Worm (Caenorhabditis elegans) whole organism, young adult: ENCODE results near the gene srx-73.

Experiments
- C17E4.6 ChIP-seq: fragments of 200-800 bp; sonication (Bioruptor generic); IDR thresholded peaks from 2 replicates; pipeline ENCODE4 v1.3.6; 2022; ENCODE audit warnings: missing genetic modification reagents, missing genetic modification characterization, missing compliant biosample characterization
- D2030.7 ChIP-seq: fragments of 200-800 bp; sonication (Bioruptor generic); IDR thresholded peaks from 2 replicates; pipeline ENCODE4 v1.3.6; 2022; ENCODE audit warnings: missing genetic modification reagents, missing genetic modification characterization, missing compliant biosample characterization
- F33H1.4 ChIP-seq: fragments of 200-800 bp; sonication (Bioruptor generic); IDR thresholded peaks from 2 replicates; pipeline ENCODE4 v1.3.6; 2022; ENCODE audit warnings: missing genetic modification reagents, missing genetic modification characterization, missing compliant biosample characterization
- F37B4.10 ChIP-seq: fragments of 200-800 bp; sonication (Bioruptor generic); IDR thresholded peaks from 2 replicates; pipeline ENCODE4 v1.3.6; 2022; ENCODE audit warnings: missing genetic modification characterization, missing compliant biosample characterization
- ZK185.1 ChIP-seq: sonication (generic microtip); optimal IDR thresholded peaks from 2 replicates; lab custom pipeline; 2016; ENCODE audit warnings: mild to moderate bottlenecking, missing genetic modification characterization, missing compliant biosample characterization; ENCODE audit not compliant: poor library complexity, severe bottlenecking
- akir-1 ChIP-seq: fragments of 200-800 bp; sonication (Bioruptor generic); optimal IDR thresholded peaks from 2 replicates; lab custom pipeline; 2018; ENCODE audit warnings: mild to moderate bottlenecking, missing genetic modification characterization, moderate library complexity, missing compliant biosample characterization
- aptf-2 ChIP-seq: fragments of 200-800 bp; sonication (Bioruptor generic); conservative IDR thresholded peaks from 2 replicates; pipeline ENCODE4 v1.3.6; 2022; ENCODE audit warnings: missing genetic modification reagents, missing genetic modification characterization, missing compliant biosample characterization
- bed-2 ChIP-seq: fragments of 200-800 bp; sonication (Bioruptor generic); IDR thresholded peaks from 2 replicates; pipeline ENCODE4 v1.3.6; 2022; ENCODE audit warnings: missing genetic modification reagents, missing genetic modification characterization, missing compliant biosample characterization
- ceh-58 ChIP-seq: fragments of 200-800 bp; sonication (Bioruptor generic); IDR thresholded peaks from 2 replicates; pipeline ENCODE4 v1.3.6; 2022; ENCODE audit warnings: missing genetic modification characterization, missing compliant biosample characterization
- ceh-79 ChIP-seq: sonication (generic microtip); optimal IDR thresholded peaks from 2 replicates; lab custom pipeline; 2017; ENCODE audit warnings: mild to moderate bottlenecking, missing genetic modification characterization, missing compliant biosample characterization
- ceh-91 ChIP-seq: fragments of 200-800 bp; sonication (Bioruptor generic); IDR thresholded peaks from 2 replicates; pipeline ENCODE4 v1.3.6; 2022; ENCODE audit warnings: missing genetic modification reagents, missing genetic modification characterization, missing compliant biosample characterization
- dpl-1 ChIP-seq: fragments of 150-350 bp; optimal IDR thresholded peaks from 2 replicates; lab custom pipeline; 2014; ENCODE audit warnings: missing biosample characterization, missing genetic modification reagents, missing genetic modification characterization
- efl-1 ChIP-seq: fragments of 150-350 bp; optimal IDR thresholded peaks from 2 replicates; lab custom pipeline; 2014; ENCODE audit warnings: missing biosample characterization, missing genetic modification reagents, missing genetic modification characterization
- him-1 ChIP-seq: sonication (generic microtip); optimal IDR thresholded peaks from 2 replicates; lab custom pipeline; 2016; ENCODE audit warnings: missing genotype, missing genetic modification reagents, missing genetic modification characterization, missing compliant biosample characterization
- hmg-1.2 ChIP-seq: fragments of 200-800 bp; sonication (Bioruptor generic); IDR thresholded peaks from 2 replicates; pipeline ENCODE4 v1.3.6; 2022; ENCODE audit warnings: missing genetic modification reagents, missing genetic modification characterization, missing compliant biosample characterization
- hsf-1 ChIP-seq: fragments of 200-800 bp; sonication (Bioruptor generic); IDR thresholded peaks from 2 replicates; pipeline ENCODE4 v1.3.6; 2022; ENCODE audit warnings: missing genetic modification reagents, missing genetic modification characterization, missing compliant biosample characterization
- let-526 ChIP-seq: fragments of 200-800 bp; sonication (Bioruptor generic); IDR thresholded peaks from 2 replicates; pipeline ENCODE4 v1.3.6; 2022; ENCODE audit warnings: missing genetic modification reagents, missing genetic modification characterization, missing compliant biosample characterization
- lin-35 ChIP-seq, 3 experiments: fragments of 150-350 bp in 2 of 3; sonication (generic microtip) in 1 of 3; optimal IDR thresholded peaks; 2 replicates each; lab custom pipeline; 2014 to 2018; ENCODE audit warnings: missing biosample characterization in 3 of 3, missing genetic modification characterization in 3 of 3, missing genetic modification reagents in 3 of 3
- lin-54 ChIP-seq: fragments of 200-800 bp; sonication (Bioruptor generic); optimal IDR thresholded peaks from 2 replicates; lab custom pipeline; 2018; ENCODE audit warnings: mild to moderate bottlenecking, missing genetic modification characterization, missing compliant biosample characterization
- lir-1 ChIP-seq: fragments of 200-800 bp; sonication (Bioruptor generic); conservative IDR thresholded peaks from 2 replicates; pipeline ENCODE4 v1.3.6; 2022; ENCODE audit warnings: missing genetic modification reagents, missing genetic modification characterization, missing compliant biosample characterization
- lsl-1 ChIP-seq: fragments of 200-800 bp; sonication (Bioruptor generic); optimal IDR thresholded peaks from 2 replicates; lab custom pipeline; 2018; ENCODE audit warnings: mild to moderate bottlenecking, missing genetic modification characterization, moderate library complexity, missing compliant biosample characterization
- madf-6 ChIP-seq: fragments of 200-800 bp; sonication (Bioruptor generic); IDR thresholded peaks from 2 replicates; pipeline ENCODE4 v1.3.6; 2022; ENCODE audit warnings: missing genetic modification reagents, missing genetic modification characterization, missing compliant biosample characterization
- madf-8 ChIP-seq: fragments of 200-800 bp; sonication (Bioruptor generic); conservative IDR thresholded peaks from 2 replicates; pipeline ENCODE4 v1.3.6; 2022; ENCODE audit warnings: missing genetic modification reagents, missing genetic modification characterization, missing compliant biosample characterization
- mcd-1 ChIP-seq: fragments of 200-800 bp; sonication (Bioruptor generic); IDR thresholded peaks from 2 replicates; pipeline ENCODE4 v1.3.6; 2022; ENCODE audit warnings: missing genetic modification reagents, missing genetic modification characterization, missing compliant biosample characterization
- mel-28 ChIP-seq: sonication (generic microtip); optimal IDR thresholded peaks from 2 replicates; lab custom pipeline; 2016; ENCODE audit warnings: borderline replicate concordance, mild to moderate bottlenecking, missing genetic modification characterization, missing compliant biosample characterization
- mes-4 ChIP-seq: sonication (generic microtip); optimal IDR thresholded peaks from 2 replicates; lab custom pipeline; 2016; ENCODE audit warnings: missing genotype, missing genetic modification characterization, missing compliant biosample characterization
- nfyb-1 ChIP-seq: fragments of 200-800 bp; sonication (Bioruptor generic); IDR thresholded peaks from 2 replicates; pipeline ENCODE4 v1.3.6; 2022; ENCODE audit warnings: missing genetic modification reagents, missing genetic modification characterization, missing compliant biosample characterization
- nhr-27 ChIP-seq: fragments of 200-800 bp; sonication (Bioruptor generic); optimal IDR thresholded peaks from 2 replicates; lab custom pipeline; 2018; ENCODE audit warnings: mild to moderate bottlenecking, missing genetic modification characterization, moderate library complexity, missing compliant biosample characterization
- nhr-80 ChIP-seq: sonication (generic microtip); optimal IDR thresholded peaks from 2 replicates; lab custom pipeline; 2016; ENCODE audit warnings: missing genetic modification characterization, missing compliant biosample characterization
- pha-4 ChIP-seq: fragments of 150-350 bp; sonication (generic microtip); optimal IDR thresholded peaks from 2 replicates; lab custom pipeline; 2014; ENCODE audit warnings: missing biosample characterization, missing genetic modification reagents, missing genetic modification characterization
- sdz-38 ChIP-seq: sonication (generic microtip); optimal IDR thresholded peaks from 2 replicates; lab custom pipeline; 2016; ENCODE audit warnings: missing genotype, missing genetic modification characterization, missing compliant biosample characterization
- somi-1 ChIP-seq: fragments of 200-800 bp; sonication (Bioruptor generic); optimal IDR thresholded peaks from 2 replicates; lab custom pipeline; 2018; ENCODE audit warnings: mild to moderate bottlenecking, missing genetic modification characterization, missing compliant biosample characterization
- sptf-2 ChIP-seq: fragments of 200-800 bp; sonication (Bioruptor generic); optimal IDR thresholded peaks from 2 replicates; lab custom pipeline; 2018; ENCODE audit warnings: mild to moderate bottlenecking, missing genetic modification characterization, missing compliant biosample characterization
- unc-62 ChIP-seq: fragments of 150-350 bp; optimal IDR thresholded peaks from 2 replicates; lab custom pipeline; 2014; ENCODE audit warnings: missing biosample characterization, missing genetic modification reagents, missing genetic modification characterization
- xnd-1 ChIP-seq: sonication (generic microtip); optimal IDR thresholded peaks from 2 replicates; lab custom pipeline; 2016; ENCODE audit warnings: missing genotype, missing genetic modification reagents, missing genetic modification characterization, missing compliant biosample characterization
- zfh-2 ChIP-seq: fragments of 200-800 bp; sonication (Bioruptor generic); conservative IDR thresholded peaks from 2 replicates; pipeline ENCODE4 v1.3.6; 2022; ENCODE audit warnings: missing genetic modification reagents, missing genetic modification characterization, missing compliant biosample characterization
- ztf-18 ChIP-seq: sonication (generic microtip); optimal IDR thresholded peaks from 2 replicates; lab custom pipeline; 2016; ENCODE audit warnings: missing genotype, mild to moderate bottlenecking, missing genetic modification characterization, missing compliant biosample characterization
- ztf-28 ChIP-seq: fragments of 200-800 bp; sonication (Bioruptor generic); IDR thresholded peaks from 2 replicates; pipeline ENCODE4 v1.3.6; 2022; ENCODE audit warnings: missing genetic modification reagents, missing genetic modification characterization, missing compliant biosample characterization
- ztf-6 ChIP-seq: fragments of 200-800 bp; sonication (Bioruptor generic); IDR thresholded peaks from 2 replicates; pipeline ENCODE4 v1.3.6; 2022; ENCODE audit warnings: missing genetic modification reagents, missing genetic modification characterization, missing compliant biosample characterization

The srx-73 gene

DNA sequence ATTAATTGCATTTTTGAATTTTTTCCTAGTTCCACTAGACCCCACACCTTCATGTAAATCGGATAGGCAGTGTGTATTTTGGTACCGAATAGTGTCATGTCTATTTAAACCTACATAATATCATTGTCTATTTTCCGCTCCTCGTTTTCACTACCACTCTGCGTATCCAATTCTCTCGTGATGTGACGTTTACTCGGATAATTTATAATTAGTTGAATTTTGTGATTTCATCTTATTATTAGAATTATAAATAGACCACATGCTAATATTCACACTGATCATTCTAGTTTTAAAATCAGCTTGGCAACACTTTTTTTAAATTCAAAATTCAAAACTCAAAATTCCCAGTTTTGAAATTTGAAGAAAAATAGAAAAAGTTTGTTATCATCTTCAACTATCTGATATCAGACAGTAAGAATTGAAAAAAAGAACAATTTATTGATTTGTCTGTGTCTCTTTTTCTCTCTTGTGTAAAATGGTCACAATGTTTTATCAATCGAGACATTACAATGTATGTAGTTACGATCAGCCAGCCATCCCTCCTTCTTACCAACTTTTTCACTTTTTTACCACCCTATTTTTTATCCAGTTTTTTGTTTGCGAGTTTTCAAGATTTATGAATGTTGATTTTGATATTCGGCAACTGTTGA is 24.9 kb downstream of the srx-73 start:
- TF ChIP-seq ztf-28 (GFP tag; lab: Robert Waterston, UW) (no peak), ceh-79 (tag; lab: Kevin White, UChicago) (no peak), nhr-80 (tag; lab: Kevin White, UChicago) (peak; percentile 32), mes-4 (tag; lab: Kevin White, UChicago) (no peak), nhr-27 (tag; lab: Kevin White, UChicago) (no peak), lin-54 (no peak), F37B4.10 (no peak)

DNA sequence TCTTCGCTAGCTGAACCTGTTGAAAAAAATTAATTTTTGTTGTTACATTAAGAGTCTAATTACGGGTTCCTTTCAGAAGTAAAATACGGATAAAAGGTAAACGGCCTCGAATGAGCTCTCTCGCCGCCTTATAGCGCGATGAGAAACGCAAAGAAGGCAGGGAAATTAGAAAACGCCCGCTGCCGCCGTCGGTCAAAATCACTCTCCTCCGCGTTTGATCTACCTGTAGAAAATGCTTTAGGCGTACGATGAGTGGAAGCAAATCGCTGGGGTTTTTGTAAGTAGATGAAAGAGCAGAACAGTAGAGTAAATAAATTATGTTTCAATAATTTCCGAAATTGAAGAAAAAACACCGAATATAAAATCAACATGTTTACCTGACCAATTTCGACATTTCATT is 28.4 kb downstream of the srx-73 start:
- TF ChIP-seq him-1 (tag; lab: Kevin White, UChicago): no peak
- TF ChIP-seq sptf-2: no peak
- no peak for TF ChIP-seq bed-2 (GFP tag; lab: Robert Waterston, UW)
- TF ChIP-seq xnd-1 (tag; lab: Kevin White, UChicago): peak; percentile 61
- peak; percentile 89 for TF ChIP-seq efl-1 (GFP tag; lab: Kevin White, UChicago)
- TF ChIP-seq ceh-58 (GFP tag; lab: Robert Waterston, UW): no peak
- TF ChIP-seq mcd-1 (GFP tag; lab: Robert Waterston, UW): no peak
- peak; percentile 36 for TF ChIP-seq lsl-1 (GFP tag; lab: Kevin White, UChicago)
- TF ChIP-seq zfh-2: no peak
- TF ChIP-seq madf-8 (GFP tag; lab: Robert Waterston, UW): peak; percentile 75
- TF ChIP-seq lir-1 (GFP tag; lab: Robert Waterston, UW): no peak
- TF ChIP-seq pha-4 (tag; lab: Kevin White, UChicago): no peak
- TF ChIP-seq madf-6: peak; percentile 88
- no peak for TF ChIP-seq akir-1
- TF ChIP-seq dpl-1 (GFP tag; lab: Kevin White, UChicago): peak; percentile 44
- no peak for TF ChIP-seq ztf-18 (tag; lab: Kevin White, UChicago)
- peak; percentile 41; the same call in 1 of the 2 replicates for TF ChIP-seq ceh-91
- no peak for TF ChIP-seq let-526
- TF ChIP-seq lin-35 (GFP tag; optimal IDR thresholded peaks at IDR 0.05; lab: Kevin White, UChicago): no peak
- TF ChIP-seq nhr-27 (tag; lab: Kevin White, UChicago): no peak
- TF ChIP-seq mel-28 (tag; lab: Kevin White, UChicago): no peak
- TF ChIP-seq nfyb-1 (GFP tag; lab: Robert Waterston, UW): no peak
- TF ChIP-seq hmg-1.2 (GFP tag; lab: Robert Waterston, UW): peak; percentile 26; the same call in 1 of the 2 replicates
- TF ChIP-seq hsf-1 (GFP tag; lab: Robert Waterston, UW): 0 out of 2 replicates have a peak, but pooled peaks have one; percentile 10
- no peak for TF ChIP-seq unc-62 (GFP tag; lab: Kevin White, UChicago)
- TF ChIP-seq C17E4.6: no peak
- no peak for TF ChIP-seq sdz-38 (tag; lab: Kevin White, UChicago)
- TF ChIP-seq ztf-6 (GFP tag; lab: Robert Waterston, UW): no peak
- 0 out of 2 replicates have a peak, but pooled peaks have one; percentile 13 for TF ChIP-seq aptf-2 (GFP tag; lab: Robert Waterston, UW)
- no peak for TF ChIP-seq ZK185.1
- TF ChIP-seq F33H1.4: 0 out of 2 replicates have a peak, but pooled peaks have one; percentile 12
- TF ChIP-seq somi-1 (GFP tag; lab: Kevin White, UChicago): no peak
- peak; percentile 49; the same call in 1 of the 2 replicates for TF ChIP-seq D2030.7 (GFP tag; lab: Robert Waterston, UW)
- TF ChIP-seq, all 124 proteins: peak for 12
